Fruit fly (Drosophila melanogaster): ENCODE measurements around the gene sgl.

DNA sequence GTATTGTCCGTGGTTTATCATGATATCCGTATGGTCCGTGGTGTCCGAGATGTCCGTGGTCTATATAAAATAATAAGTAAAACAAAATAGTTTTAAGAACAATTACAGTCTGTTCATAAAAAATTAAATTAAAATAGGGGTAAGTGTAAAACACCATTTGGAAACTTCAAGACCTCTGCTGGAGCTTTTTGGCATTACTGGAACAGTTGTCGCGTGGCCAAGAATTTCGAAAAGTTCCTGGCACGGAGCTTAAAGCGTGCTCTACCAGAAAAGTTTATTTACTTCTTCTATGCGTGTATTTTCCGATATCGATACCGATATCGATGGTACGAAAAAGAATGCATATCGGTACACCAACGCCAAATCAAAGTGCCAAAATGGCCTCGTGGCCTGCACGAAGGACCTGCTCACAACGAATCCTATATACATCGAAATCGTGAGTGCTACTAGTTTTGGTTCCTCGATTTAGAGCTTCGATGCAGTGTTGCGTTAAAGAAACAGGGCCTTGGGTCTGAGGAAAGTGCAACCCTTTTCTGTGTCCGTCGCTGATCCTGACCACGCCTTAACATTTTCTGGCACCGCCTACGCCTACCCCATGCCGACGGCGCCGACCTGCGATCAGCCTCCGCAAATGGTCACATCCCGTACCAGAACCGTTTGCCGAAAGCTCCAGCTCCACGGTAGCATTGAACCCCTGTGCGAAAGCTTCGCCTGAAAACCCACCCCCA is 22.3 kb downstream of the sgl start:
- TF ChIP-seq CG8478 (optimal IDR thresholded peaks at IDR 0.05) (no peak), usp (GFP tag; optimal IDR thresholded peaks at IDR 0.05) (no peak), pan (optimal IDR thresholded peaks at IDR 0.05) (no peak), psq (optimal IDR thresholded peaks at IDR 0.05) (no peak), Dll (optimal IDR thresholded peaks at IDR 0.05) (no peak)

Data from whole organism.